Fruit fly (Drosophila melanogaster) Kc167 (cell line): ENCODE results near the gene ctrip.

Experiments
- Sin3A ChIP-seq: fragments of >200 bp; optimal IDR thresholded peaks from 2 replicates; lab custom pipeline; 2018; ENCODE audit warnings: missing external identifiers
- h ChIP-seq: fragments of >200 bp; optimal IDR thresholded peaks from 3 replicates; lab custom pipeline; 2018; ENCODE audit warnings: missing external identifiers
- insv ChIP-seq: fragments of >200 bp; optimal IDR thresholded peaks from 3 replicates; lab custom pipeline; 2018; ENCODE audit warnings: missing external identifiers
- psq ChIP-seq: fragments of >200 bp; optimal IDR thresholded peaks from 2 replicates; lab custom pipeline; 2017; ENCODE audit warnings: missing external identifiers
- ttk ChIP-seq: sonication (Bioruptor generic); optimal IDR thresholded peaks from 2 replicates; lab custom pipeline; 2017; ENCODE audit warnings: missing external identifiers

DNA sequence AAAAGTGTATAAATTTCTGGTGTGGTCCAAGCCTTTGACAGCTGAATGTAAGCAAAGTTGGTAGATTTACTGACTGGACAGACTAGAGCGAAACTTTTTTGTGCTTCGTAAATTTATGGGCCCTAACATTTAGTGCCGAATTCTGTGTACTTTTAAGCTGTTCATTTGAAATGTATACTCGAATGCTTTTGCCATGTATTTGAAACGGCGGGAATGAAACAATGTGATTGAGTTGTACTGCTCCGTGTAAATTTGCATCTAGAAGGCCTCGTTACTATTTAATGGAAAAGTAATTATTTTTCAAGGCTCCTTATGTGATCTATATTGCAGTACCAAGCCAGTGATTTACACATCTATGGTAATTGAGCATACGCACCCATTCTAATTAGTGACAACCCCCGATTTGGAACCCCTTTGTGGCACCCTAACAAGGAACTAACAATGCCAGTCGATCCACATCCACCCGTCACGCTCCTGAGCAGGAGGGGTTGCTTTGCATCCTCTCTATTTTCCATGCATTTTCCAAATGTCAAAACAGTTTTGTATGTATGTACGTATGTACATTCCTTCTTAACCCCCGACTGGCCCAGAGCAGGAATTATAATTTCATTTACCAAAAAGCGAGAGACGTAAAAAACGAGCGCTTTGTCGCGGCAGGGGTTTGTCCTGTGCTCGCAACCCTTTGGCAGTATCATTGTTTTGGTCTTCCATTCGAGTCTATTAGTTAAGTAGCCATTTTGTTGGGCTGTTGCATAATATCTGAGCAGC is 46.8 kb upstream of the ctrip start:
- TF ChIP-seq h (lab: Kevin White, UChicago) (no peak), psq (lab: Kevin White, UChicago) (no peak), Sin3A (lab: Kevin White, UChicago) (no peak), insv (lab: Kevin White, UChicago) (no peak), ttk (lab: Kevin White, UChicago) (no peak)
